Fruit fly (Drosophila melanogaster): ENCODE data around the gene Slob.

DNA sequence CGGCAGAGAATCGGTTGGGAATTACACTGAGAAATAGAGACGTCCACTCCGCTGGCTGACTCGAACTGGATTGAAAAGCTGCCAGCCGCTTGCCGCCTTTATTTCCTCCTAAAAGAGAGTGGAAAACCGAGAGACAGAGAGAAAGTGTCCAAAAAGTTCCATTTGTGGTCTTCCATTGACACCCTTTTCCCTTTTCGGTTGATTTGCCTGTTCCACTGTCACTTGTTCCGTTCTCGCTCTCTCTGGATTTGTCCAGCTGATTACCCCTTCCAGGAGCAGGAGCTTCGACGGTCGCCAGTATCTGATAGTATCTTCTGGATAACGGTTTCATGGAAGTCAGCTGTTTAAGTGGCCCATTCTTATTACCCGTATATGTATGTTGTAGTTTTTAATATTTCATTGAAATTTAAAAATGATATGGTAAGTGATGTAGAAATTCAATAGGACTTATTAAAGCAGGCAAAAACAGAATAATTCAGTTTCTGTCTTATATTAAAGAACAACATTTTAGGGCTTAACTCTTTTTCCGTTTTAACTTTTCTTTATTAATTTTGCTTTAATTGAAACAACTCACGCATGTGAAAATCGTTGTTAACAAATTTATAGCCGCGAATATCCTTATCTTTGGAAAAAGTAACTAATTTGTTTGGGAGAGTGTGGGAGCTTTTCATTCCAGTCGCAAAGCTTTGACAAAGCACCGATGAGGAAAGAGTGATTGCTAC lies at the start of gene Slob:
- TF ChIP-seq EcR (GFP tag; optimal IDR thresholded peaks at IDR 0.05): no peak
- TF ChIP-seq CG13204 (GFP tag; optimal IDR thresholded peaks at IDR 0.05): no peak

All from whole organism, pupa.